Worm (Caenorhabditis elegans) whole organism, late embryonic: Measurements from ENCODE around the gene tbx-43.

Experiments used
- C08G9.2 ChIP-seq: sonication (generic microtip); optimal IDR thresholded peaks from 2 replicates; lab custom pipeline; 2016; ENCODE audit warnings: mild to moderate bottlenecking, missing genetic modification characterization, moderate library complexity, missing compliant biosample characterization
- C38D4.7 ChIP-seq: fragments of 200-800 bp; sonication (Bioruptor generic); optimal IDR thresholded peaks from 2 replicates; lab custom pipeline; 2018; ENCODE audit warnings: mild to moderate bottlenecking, missing genetic modification characterization, moderate library complexity, missing compliant biosample characterization
- T23F11.4 ChIP-seq: fragments of 200-800 bp; sonication (Bioruptor generic); optimal IDR thresholded peaks from 2 replicates; lab custom pipeline; 2018; ENCODE audit warnings: mild to moderate bottlenecking, missing genetic modification characterization, missing compliant biosample characterization
- Y22D7AL.16 ChIP-seq: sonication (generic microtip); optimal IDR thresholded peaks from 2 replicates; lab custom pipeline; 2016; ENCODE audit warnings: missing genetic modification characterization, missing compliant biosample characterization
- ceh-14 ChIP-seq: sonication (generic microtip); optimal IDR thresholded peaks from 2 replicates; lab custom pipeline; 2016; ENCODE audit warnings: missing genotype, missing genetic modification characterization, missing compliant biosample characterization
- ceh-18 ChIP-seq: sonication (generic microtip); optimal IDR thresholded peaks from 2 replicates; lab custom pipeline; 2016; ENCODE audit warnings: missing genetic modification characterization, missing compliant biosample characterization
- ceh-22 ChIP-seq: sonication (generic microtip); optimal IDR thresholded peaks from 2 replicates; lab custom pipeline; 2017; ENCODE audit warnings: missing biosample characterization, missing genetic modification characterization
- ceh-24 ChIP-seq: sonication (generic microtip); optimal IDR thresholded peaks from 2 replicates; lab custom pipeline; 2016; ENCODE audit warnings: mild to moderate bottlenecking, missing genetic modification characterization, missing compliant biosample characterization
- ceh-48 ChIP-seq: sonication (generic microtip); optimal IDR thresholded peaks from 2 replicates; lab custom pipeline; 2016; ENCODE audit warnings: missing genetic modification characterization, inconsistent platforms, missing compliant biosample characterization
- dmd-4 ChIP-seq: sonication (generic microtip); optimal IDR thresholded peaks from 2 replicates; lab custom pipeline; 2016; ENCODE audit warnings: borderline replicate concordance, missing genetic modification characterization, missing compliant biosample characterization
- dve-1 ChIP-seq: sonication (generic microtip); optimal IDR thresholded peaks from 2 replicates; lab custom pipeline; 2017; ENCODE audit warnings: antibody characterized with exemption, mild to moderate bottlenecking, missing genetic modification characterization, missing compliant biosample characterization
- elt-2 ChIP-seq: sonication (generic microtip); optimal IDR thresholded peaks from 2 replicates; lab custom pipeline; 2016; ENCODE audit warnings: missing genetic modification reagents, missing genetic modification characterization, missing compliant biosample characterization
- eyg-1 ChIP-seq: sonication (generic microtip); optimal IDR thresholded peaks from 2 replicates; lab custom pipeline; 2016; ENCODE audit warnings: missing genotype, missing genetic modification characterization, missing compliant biosample characterization
- fax-1 ChIP-seq: sonication (generic microtip); optimal IDR thresholded peaks from 2 replicates; lab custom pipeline; 2016; ENCODE audit warnings: missing genotype, missing genetic modification characterization, missing compliant biosample characterization
- fkh-10 ChIP-seq: fragments of 150-350 bp; optimal IDR thresholded peaks from 2 replicates; lab custom pipeline; 2014; ENCODE audit warnings: missing biosample characterization, missing genetic modification reagents, missing genetic modification characterization
- gmeb-2 ChIP-seq: sonication (generic microtip); optimal IDR thresholded peaks from 2 replicates; lab custom pipeline; 2016; ENCODE audit warnings: missing genetic modification characterization, inconsistent platforms, missing compliant biosample characterization
- hlh-13 ChIP-seq: fragments of 200-800 bp; sonication (Bioruptor generic); optimal IDR thresholded peaks from 2 replicates; lab custom pipeline; 2018; ENCODE audit warnings: mild to moderate bottlenecking, missing genetic modification characterization, missing compliant biosample characterization
- hlh-30 ChIP-seq: sonication (generic microtip); optimal IDR thresholded peaks from 2 replicates; lab custom pipeline; 2017; ENCODE audit warnings: antibody characterized with exemption, missing genetic modification characterization, missing compliant biosample characterization; ENCODE audit not compliant: insufficient read depth
- hlh-6 ChIP-seq: sonication (generic microtip); optimal IDR thresholded peaks from 2 replicates; lab custom pipeline; 2016; ENCODE audit warnings: missing genotype, missing genetic modification characterization, missing compliant biosample characterization
- hlh-8 ChIP-seq: sonication (generic microtip); optimal IDR thresholded peaks from 2 replicates; lab custom pipeline; 2016; ENCODE audit warnings: missing genotype, missing genetic modification characterization, missing compliant biosample characterization
- mec-3 ChIP-seq: sonication (generic microtip); optimal IDR thresholded peaks from 2 replicates; lab custom pipeline; 2016; ENCODE audit warnings: borderline replicate concordance, missing genetic modification characterization, missing compliant biosample characterization
- nfya-1 ChIP-seq: sonication (generic microtip); optimal IDR thresholded peaks from 2 replicates; lab custom pipeline; 2017; ENCODE audit warnings: missing genetic modification characterization, mild to moderate bottlenecking, missing compliant biosample characterization, antibody characterized with exemption, moderate library complexity
- nhr-11 ChIP-seq: fragments of 150-350 bp; optimal IDR thresholded peaks from 2 replicates; lab custom pipeline; 2014; ENCODE audit warnings: missing biosample characterization, missing genetic modification characterization
- odd-2 ChIP-seq: sonication (generic microtip); optimal IDR thresholded peaks from 2 replicates; lab custom pipeline; 2017; ENCODE audit warnings: antibody characterized with exemption, mild to moderate bottlenecking, missing genetic modification characterization, missing compliant biosample characterization
- pha-2 ChIP-seq: sonication (generic microtip); optimal IDR thresholded peaks from 2 replicates; lab custom pipeline; 2017; ENCODE audit warnings: mild to moderate bottlenecking, missing genetic modification characterization, missing compliant biosample characterization
- pha-4 ChIP-seq: fragments of 150-350 bp; optimal IDR thresholded peaks from 2 replicates; lab custom pipeline; 2018; ENCODE audit warnings: missing biosample characterization, missing genetic modification reagents, missing genetic modification characterization
- pros-1 ChIP-seq: fragments of 150-350 bp; optimal IDR thresholded peaks from 2 replicates; lab custom pipeline; 2014; ENCODE audit warnings: missing biosample characterization, missing genetic modification reagents, missing genetic modification characterization
- ref-2 ChIP-seq: sonication (generic microtip); optimal IDR thresholded peaks from 2 replicates; lab custom pipeline; 2016; ENCODE audit warnings: missing genetic modification characterization, missing compliant biosample characterization
- sdc-2 ChIP-seq: sonication (generic microtip); optimal IDR thresholded peaks from 2 replicates; lab custom pipeline; 2016; ENCODE audit warnings: missing genotype, missing genetic modification characterization, missing compliant biosample characterization
- sox-2 ChIP-seq: fragments of 200-800 bp; sonication (Bioruptor generic); IDR thresholded peaks from 2 replicates; pipeline ENCODE4 v1.3.6; 2022; ENCODE audit warnings: missing genetic modification reagents, missing genetic modification characterization, missing compliant biosample characterization
- syd-9 ChIP-seq: sonication (generic microtip); optimal IDR thresholded peaks from 2 replicates; lab custom pipeline; 2016; ENCODE audit warnings: mild to moderate bottlenecking, missing genetic modification characterization, moderate library complexity, missing compliant biosample characterization
- tbx-7 ChIP-seq: sonication (generic microtip); optimal IDR thresholded peaks from 2 replicates; lab custom pipeline; 2016; ENCODE audit warnings: missing genotype, missing genetic modification characterization, missing compliant biosample characterization
- unc-42 ChIP-seq: sonication (generic microtip); optimal IDR thresholded peaks from 2 replicates; lab custom pipeline; 2016; ENCODE audit warnings: missing genotype, missing genetic modification characterization, missing compliant biosample characterization
- unc-55 ChIP-seq: sonication (generic microtip); optimal IDR thresholded peaks from 2 replicates; lab custom pipeline; 2017; ENCODE audit warnings: missing biosample characterization, missing genetic modification reagents, missing genetic modification characterization
- unc-86 ChIP-seq: sonication (generic microtip); optimal IDR thresholded peaks from 2 replicates; lab custom pipeline; 2016; ENCODE audit warnings: missing genetic modification characterization, missing compliant biosample characterization
- zip-5 ChIP-seq: sonication (generic microtip); optimal IDR thresholded peaks from 2 replicates; lab custom pipeline; 2016; ENCODE audit warnings: missing genetic modification characterization, missing compliant biosample characterization
- ztf-16 ChIP-seq: sonication (generic microtip); optimal IDR thresholded peaks from 2 replicates; lab custom pipeline; 2017; ENCODE audit warnings: missing genetic modification characterization, missing compliant biosample characterization

tbx-43 gene

DNA sequence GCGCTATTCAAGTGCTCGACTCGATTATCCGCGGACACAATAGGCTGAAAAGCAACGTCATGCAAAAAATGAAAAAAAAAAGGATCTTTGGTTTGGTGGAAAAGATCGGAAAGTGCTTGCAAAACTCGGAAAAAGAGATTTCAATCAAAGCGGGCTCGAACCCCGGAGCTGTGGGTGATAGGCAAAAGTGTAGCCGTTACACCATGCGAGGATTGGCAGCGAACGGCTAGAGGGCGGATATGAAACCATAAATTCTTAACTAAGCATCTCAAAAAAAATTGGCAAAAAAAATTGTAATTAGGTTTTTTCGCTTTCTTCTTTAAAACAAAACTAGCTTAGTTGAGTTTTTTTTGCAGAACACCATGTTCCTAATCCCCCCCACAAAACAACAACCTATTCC, 25.4 kb downstream of the tbx-43 start:
- TF ChIP-seq ceh-48 (tag; lab: Kevin White, UChicago) (no peak), tbx-7 (tag; lab: Kevin White, UChicago) (no peak), hlh-6 (tag; lab: Kevin White, UChicago) (no peak), pros-1 (no peak), ceh-24 (no peak), C38D4.7 (GFP tag; lab: Kevin White, UChicago) (no peak), gmeb-2 (tag; lab: Kevin White, UChicago) (no peak), C08G9.2 (tag; lab: Kevin White, UChicago) (no peak), dve-1 (tag; lab: Kevin White, UChicago) (no peak), mec-3 (no peak), odd-2 (tag; lab: Kevin White, UChicago) (no peak), T23F11.4 (GFP tag; lab: Kevin White, UChicago) (no peak), fkh-10 (no peak)

ce11 chrIII:1743488-1744020, 26.3 kb downstream of the tbx-43 start:
- TF ChIP-seq unc-86 (tag; lab: Kevin White, UChicago) = no peak
- no peak for TF ChIP-seq dve-1 (tag; lab: Kevin White, UChicago)
- no peak for TF ChIP-seq pros-1
- peak; percentile 57 for TF ChIP-seq unc-42 (tag; lab: Kevin White, UChicago)
- no peak for TF ChIP-seq ceh-18 (tag; lab: Kevin White, UChicago)
- no peak for TF ChIP-seq sox-2 (GFP tag; lab: Robert Waterston, UW)
- TF ChIP-seq nhr-11 = no peak
- no peak for TF ChIP-seq fax-1 (tag; lab: Kevin White, UChicago)
- TF ChIP-seq, all 69 proteins: peak for 1

DNA sequence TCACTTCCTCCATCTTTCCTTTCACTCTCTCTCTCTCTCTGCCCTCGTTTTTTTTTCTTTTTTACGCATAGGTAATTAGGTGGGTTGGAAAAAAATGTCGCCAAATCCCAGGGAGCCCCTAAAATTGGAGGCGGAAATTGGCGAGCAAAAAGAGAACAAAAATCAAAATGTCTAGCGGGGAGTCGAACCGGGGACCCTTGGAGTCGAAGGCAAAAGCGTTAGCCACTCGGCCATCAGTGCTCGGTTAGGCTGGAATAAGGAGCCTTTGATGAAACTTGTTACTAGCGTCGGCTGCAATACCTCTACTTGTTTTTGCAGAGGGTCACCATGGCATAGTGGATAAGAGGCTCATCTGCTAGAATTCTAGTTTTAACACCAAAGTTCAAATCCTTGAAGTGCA, 26.8 kb downstream of the tbx-43 start:
- TF ChIP-seq T23F11.4 (GFP tag; lab: Kevin White, UChicago) (no peak), ztf-16 (tag; lab: Kevin White, UChicago) (no peak), hlh-30 (tag; lab: Kevin White, UChicago) (no peak), dmd-4 (tag; lab: Kevin White, UChicago) (no peak), pha-2 (tag; lab: Kevin White, UChicago) (no peak), ceh-14 (tag; lab: Kevin White, UChicago) (no peak), eyg-1 (no peak), hlh-8 (tag; lab: Kevin White, UChicago) (no peak), pha-4 (tag; lab: Kevin White, UChicago) (no peak), ceh-22 (tag; lab: Kevin White, UChicago) (no peak), fax-1 (tag; lab: Kevin White, UChicago) (no peak), hlh-6 (tag; lab: Kevin White, UChicago) (no peak), sdc-2 (tag; lab: Kevin White, UChicago) (no peak), zip-5 (no peak), dve-1 (tag; lab: Kevin White, UChicago) (no peak), C38D4.7 (GFP tag; lab: Kevin White, UChicago) (no peak)
- TF ChIP-seq, all 69 proteins: peak for 0

ce11 chrIII:1733412-1733811, 36.5 kb downstream of the tbx-43 start:
- TF ChIP-seq unc-42 (tag; lab: Kevin White, UChicago) = peak; percentile 51
- TF ChIP-seq pros-1 = no peak
- TF ChIP-seq syd-9 (tag; lab: Kevin White, UChicago) = no peak

DNA sequence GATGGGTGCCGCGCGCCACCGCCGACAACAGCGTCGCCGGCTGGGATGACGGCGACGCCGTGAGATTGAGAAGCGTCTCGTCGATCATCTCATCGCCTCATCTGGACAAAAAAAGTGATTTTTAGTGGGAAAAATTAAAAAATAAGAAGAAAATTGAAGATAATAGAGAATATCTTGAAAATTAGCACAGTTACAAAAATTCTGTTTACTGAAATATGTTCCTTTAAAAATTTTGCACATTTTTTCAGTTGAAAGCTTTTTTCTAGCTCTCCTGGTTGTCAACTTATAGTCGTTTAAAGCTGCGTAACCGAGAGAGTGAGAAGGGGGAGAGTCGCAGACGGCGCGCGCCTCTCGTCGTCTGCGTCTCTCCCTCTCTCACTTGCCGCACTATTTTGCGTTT, 36.9 kb downstream of the tbx-43 start, which contains the start of gene ser-4:
Gene ser-4 (minus strand): TSS at position 101 of the 400 bp plus-strand sequence.
- no peak for TF ChIP-seq unc-55 (GFP tag; lab: Kevin White, UChicago)
- TF ChIP-seq unc-86 (tag; lab: Kevin White, UChicago) = no peak
- TF ChIP-seq nfya-1 (tag; lab: Kevin White, UChicago) = no peak
- TF ChIP-seq hlh-13 (GFP tag; lab: Kevin White, UChicago) = no peak
- no peak for TF ChIP-seq Y22D7AL.16 (tag; lab: Kevin White, UChicago)
- no peak for TF ChIP-seq ref-2 (tag; lab: Kevin White, UChicago)
- no peak for TF ChIP-seq hlh-8 (tag; lab: Kevin White, UChicago)
- TF ChIP-seq eyg-1 = no peak
- TF ChIP-seq elt-2 = no peak
- no peak for TF ChIP-seq ceh-18 (tag; lab: Kevin White, UChicago)
